Worm (Caenorhabditis elegans) whole organism, L2 larva: ENCODE results near the gene rfp-1.
"Not testable (repeated sequence)": the region's sequence is repeated elsewhere in the genome, so short reads cannot be mapped to it uniquely, and the experiment has no call there.

Experiments used
- ama-1 ChIP-seq: fragments of 150-350 bp; optimal IDR thresholded peaks from 2 replicates; lab custom pipeline; 2018; ENCODE audit warnings: inconsistent platforms
- ceh-82 ChIP-seq: fragments of 150-350 bp; optimal IDR thresholded peaks from 2 replicates; lab custom pipeline; 2014; ENCODE audit warnings: missing biosample characterization, missing genetic modification characterization
- snpc-4 ChIP-seq: fragments of 150-350 bp; optimal IDR thresholded peaks from 2 replicates; lab custom pipeline; 2014; ENCODE audit warnings: missing biosample characterization, missing genetic modification characterization

DNA sequence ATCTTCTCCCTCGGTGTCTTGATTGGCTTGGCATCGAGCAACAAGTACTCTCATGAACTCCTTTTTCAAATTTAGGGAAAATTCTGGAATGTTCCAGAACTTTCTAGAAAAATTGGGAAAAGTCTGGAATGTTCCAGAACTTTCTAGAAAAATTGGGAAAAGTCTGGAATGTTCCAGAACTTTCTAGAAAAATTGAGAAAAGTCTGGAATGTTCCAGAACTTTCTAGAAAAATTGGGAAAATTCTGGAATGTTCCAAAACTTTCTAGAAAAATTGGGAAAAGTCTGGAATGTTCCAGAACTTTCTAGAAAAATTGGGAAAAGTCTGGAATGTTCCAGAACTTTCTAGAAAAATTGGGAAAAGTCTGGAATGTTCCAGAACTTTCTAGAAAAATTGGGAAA lies 14.1 kb upstream of the rfp-1 start, which contains the start of gene ZC262.7:
- TF ChIP-seq snpc-4 (tag; lab: Kevin White, UChicago); ceh-82 (tag; lab: Kevin White, UChicago); ama-1 (lab: Kevin White, UChicago): not testable (repeated sequence)
